Worm (Caenorhabditis elegans): ENCODE data around the gene T19D2.13.

The T19D2.13 gene

DNA sequence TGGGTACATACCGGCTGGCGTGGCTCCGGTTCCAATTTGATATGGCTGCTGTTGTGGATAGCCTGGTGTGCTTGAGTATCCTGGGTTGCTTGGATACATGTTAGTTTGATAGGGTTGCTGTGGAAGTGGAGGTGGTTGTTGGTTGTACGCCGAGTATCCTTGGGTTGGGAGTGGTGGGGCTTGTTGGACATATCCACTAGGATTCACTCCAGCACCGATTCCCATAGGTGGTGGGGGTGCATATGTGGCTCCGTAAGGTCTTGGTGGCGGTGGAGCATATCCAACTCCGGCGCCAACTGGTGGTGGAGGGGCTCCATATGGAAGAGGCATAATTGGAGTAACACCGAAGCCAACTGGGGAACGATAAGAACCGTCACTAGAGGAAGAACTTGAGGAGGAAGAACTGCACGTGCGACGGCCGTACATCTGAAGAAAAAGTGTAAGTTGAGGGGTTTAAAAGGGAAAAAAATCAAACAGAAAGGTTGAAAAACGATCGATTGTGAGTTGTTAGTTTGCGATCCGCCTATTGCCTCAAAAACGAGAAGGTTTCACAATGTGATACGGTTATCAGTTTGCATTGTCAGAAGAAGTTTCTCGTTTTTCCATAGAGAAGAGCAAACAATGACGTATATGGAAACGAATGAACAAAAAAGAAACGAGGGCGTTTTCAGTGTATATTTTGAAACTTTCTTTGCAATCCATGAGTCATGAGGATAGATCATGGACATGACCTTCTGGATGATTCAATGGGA is 26.2 kb upstream of the T19D2.13 start, which contains the start of gene C16B8.3:
TSS of gene C16B8.3 (minus strand) at position 426 of the 752 bp plus-strand sequence.
- TF ChIP-seq nhr-20 (tag; optimal IDR thresholded peaks at IDR 0.05) (peak; percentile 10), elt-2 (tag; optimal IDR thresholded peaks at IDR 0.05) (peak; percentile 73), mdl-1 (tag; optimal IDR thresholded peaks at IDR 0.05) (peak in 1 of 2 experiments; percentile 3), lin-35 (GFP tag; optimal IDR thresholded peaks at IDR 0.05) (peak in 1 of 2 experiments; percentile 23), nhr-11 (tag; optimal IDR thresholded peaks at IDR 0.05) (no peak), hlh-4 (tag; optimal IDR thresholded peaks at IDR 0.05) (no peak)

DNA sequence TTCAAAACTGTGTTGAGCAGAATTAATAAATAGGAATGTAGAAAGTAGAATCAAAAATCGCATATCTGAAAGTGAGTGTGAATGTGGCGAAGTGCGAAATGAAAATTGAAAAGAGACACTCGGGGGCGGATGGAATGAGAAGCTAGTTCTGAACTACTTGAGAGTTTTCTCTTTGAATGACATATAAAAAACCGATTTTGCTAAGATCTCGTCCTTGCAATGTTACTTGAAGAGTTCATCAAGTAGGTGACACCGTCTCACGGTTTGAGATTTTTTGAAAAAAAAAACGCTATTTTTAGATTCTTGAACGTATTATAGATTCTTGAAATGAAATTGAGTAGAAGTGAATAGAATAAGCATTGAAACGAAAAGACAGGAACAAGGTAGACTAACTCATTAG is 24.2 kb upstream of the T19D2.13 start, which contains the start of gene C16B8.2:
TSS of gene C16B8.2 (minus strand) at position 101 of the 400 bp plus-strand sequence.
- no peak for TF ChIP-seq unc-30 (tag; optimal IDR thresholded peaks at IDR 0.05)
- no peak for TF ChIP-seq elt-2 (tag; optimal IDR thresholded peaks at IDR 0.05)
- no peak for TF ChIP-seq elt-3 (tag; optimal IDR thresholded peaks at IDR 0.05)
- no peak for TF ChIP-seq nhr-90 (tag; optimal IDR thresholded peaks at IDR 0.05; ENCODE audit: poor library complexity)
- TF ChIP-seq unc-62 (GFP tag; optimal IDR thresholded peaks at IDR 0.05): no peak
- TF ChIP-seq ceh-8 (GFP tag; optimal IDR thresholded peaks at IDR 0.05): no peak

DNA sequence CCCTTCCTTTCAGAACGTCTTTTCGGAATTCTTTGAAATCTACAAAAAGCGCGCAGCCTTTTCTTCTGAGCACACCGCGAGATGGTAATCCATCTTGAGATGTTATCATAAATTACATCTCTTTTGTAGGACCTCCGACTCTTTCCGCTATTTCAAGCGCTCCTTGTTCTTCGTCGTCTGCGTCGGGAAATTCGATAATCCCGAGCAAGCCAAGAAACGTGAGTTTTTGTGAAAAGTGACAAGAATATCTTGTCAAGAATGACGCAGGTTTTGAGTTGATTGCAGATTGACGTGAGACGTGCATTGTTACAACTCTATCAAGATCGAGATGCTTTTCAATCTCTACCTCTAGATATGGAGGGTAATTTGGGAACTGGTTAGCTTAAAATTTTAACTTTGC is 18.2 kb upstream of the T19D2.13 start:
- TF ChIP-seq dsc-1 (tag; optimal IDR thresholded peaks at IDR 0.05) (no peak), alr-1 (tag; optimal IDR thresholded peaks at IDR 0.05; ENCODE audit: borderline replicate concordance) (no peak), lin-14 (GFP tag; optimal IDR thresholded peaks at IDR 0.05) (peak; percentile 62), fkh-10 (GFP tag; optimal IDR thresholded peaks at IDR 0.05) (peak; percentile 80), unc-98 (GFP tag; IDR thresholded peaks at IDR 0.05) (no peak), nhr-71 (tag; optimal IDR thresholded peaks at IDR 0.05) (peak; percentile 9), rnt-1 (tag; optimal IDR thresholded peaks at IDR 0.05) (peak; percentile 20), dpl-1 (GFP tag; optimal IDR thresholded peaks at IDR 0.05) (no peak)

DNA sequence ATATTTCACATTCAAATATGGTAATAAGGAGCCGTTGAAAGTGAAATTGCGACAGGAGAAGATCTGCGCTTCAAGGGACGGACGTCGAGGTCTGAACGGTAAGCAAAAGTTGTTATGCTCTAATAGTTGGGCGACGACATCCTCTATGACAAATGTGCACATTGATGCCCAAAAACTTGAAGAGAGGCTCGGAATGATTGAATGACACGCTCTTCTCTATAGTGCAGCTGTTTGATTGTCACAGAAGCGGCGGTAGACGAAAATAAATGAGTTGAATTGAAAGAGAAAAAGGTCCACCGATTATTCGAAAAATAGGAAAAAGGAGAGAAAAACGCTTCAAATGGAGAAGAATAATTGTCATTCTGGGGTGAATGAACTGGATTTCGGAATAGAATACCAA is 17.1 kb upstream of the T19D2.13 start:
- TF ChIP-seq rnt-1 (tag; optimal IDR thresholded peaks at IDR 0.05) (peak; percentile 34), nhr-11 (tag; optimal IDR thresholded peaks at IDR 0.05) (no peak), lin-14 (GFP tag; optimal IDR thresholded peaks at IDR 0.05) (peak; percentile 33), mab-9 (GFP tag; IDR thresholded peaks at IDR 0.05) (no peak), fkh-8 (tag; optimal IDR thresholded peaks at IDR 0.05) (no peak)

DNA sequence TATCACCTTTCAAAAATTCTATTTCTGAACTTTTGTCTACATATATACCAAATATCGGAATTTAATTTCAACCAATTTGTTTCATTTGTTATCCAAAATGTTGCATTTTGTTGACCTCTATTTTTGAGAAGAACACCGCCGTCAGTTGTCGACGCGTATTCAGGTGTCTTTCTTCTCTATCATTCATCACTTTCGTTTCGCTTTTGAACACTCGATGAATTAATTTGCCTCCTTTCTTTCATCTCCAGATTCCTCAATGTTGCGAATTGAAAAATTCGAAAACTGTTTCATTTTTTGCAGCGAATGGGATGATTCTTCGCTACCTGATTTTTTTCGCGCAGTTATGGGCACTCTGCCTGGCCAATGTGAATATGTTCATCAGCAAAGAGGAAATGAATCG is 16.1 kb upstream of the T19D2.13 start, which contains the start of gene lin-18:
TSS of gene lin-18 (plus strand) at position 301 of the 400 bp plus-strand sequence.
- TF ChIP-seq nhr-237 (tag; optimal IDR thresholded peaks at IDR 0.05) (no peak), hlh-4 (tag; optimal IDR thresholded peaks at IDR 0.05) (no peak), xbp-1 (tag; optimal IDR thresholded peaks at IDR 0.05) (no peak), blmp-1 (tag; optimal IDR thresholded peaks at IDR 0.05) (peak; percentile 49), aly-2 (tag; optimal IDR thresholded peaks at IDR 0.05) (no peak)

DNA sequence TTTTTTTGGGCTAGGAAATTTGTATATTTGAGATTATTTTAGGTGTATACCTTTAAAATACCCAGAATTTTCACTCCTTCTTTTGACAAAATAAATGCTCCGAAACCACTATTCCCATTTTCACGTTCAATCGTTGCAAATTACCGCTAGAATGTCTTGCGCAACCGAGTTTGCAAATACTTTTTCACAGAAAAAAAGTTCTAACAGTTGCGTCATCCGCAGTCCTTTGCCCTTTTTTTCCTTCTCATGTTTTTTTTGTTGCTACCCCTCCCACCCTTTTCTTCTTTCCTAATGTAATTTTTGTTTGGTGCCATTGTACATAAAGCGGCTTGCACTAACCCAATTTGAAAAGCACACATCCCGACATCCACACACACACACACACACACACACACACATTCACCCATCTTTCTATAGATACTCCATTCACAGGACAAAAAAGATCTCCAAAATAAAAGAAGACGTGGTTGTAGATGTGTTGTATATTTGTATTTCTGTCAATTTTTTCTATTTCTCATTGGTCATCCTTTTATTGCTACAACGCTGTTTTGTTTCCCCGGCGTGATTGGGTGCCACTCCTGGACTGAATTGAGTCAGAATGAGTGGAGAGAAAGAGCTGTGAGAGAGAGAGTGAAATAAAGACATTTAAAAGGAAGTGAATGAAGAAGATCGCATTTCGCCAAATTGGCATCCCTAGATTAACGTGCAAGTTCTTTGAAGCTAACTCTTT is 15.5 kb upstream of the T19D2.13 start:
- no peak for TF ChIP-seq nhr-237 (tag; optimal IDR thresholded peaks at IDR 0.05)
- TF ChIP-seq lin-35 (GFP tag; optimal IDR thresholded peaks at IDR 0.05): no peak
- TF ChIP-seq mef-2 (tag; optimal IDR thresholded peaks at IDR 0.05): no peak
- TF ChIP-seq vab-15 (tag; optimal IDR thresholded peaks at IDR 0.05): no peak
- no peak for TF ChIP-seq egl-27 (tag; optimal IDR thresholded peaks at IDR 0.05)
- TF ChIP-seq ets-5 (GFP tag; IDR thresholded peaks at IDR 0.05): no peak
- no peak for TF ChIP-seq ztf-4 (tag; optimal IDR thresholded peaks at IDR 0.05)
- TF ChIP-seq unc-62 (GFP tag; optimal IDR thresholded peaks at IDR 0.05): no peak
- no peak for TF ChIP-seq pag-3 (tag; optimal IDR thresholded peaks at IDR 0.05; ENCODE audit: borderline replicate concordance, insufficient read depth)
- no peak for TF ChIP-seq fkh-8 (tag; optimal IDR thresholded peaks at IDR 0.05)
- no peak for TF ChIP-seq fkh-4 (tag; optimal IDR thresholded peaks at IDR 0.05; ENCODE audit: borderline replicate concordance)
- no peak for TF ChIP-seq nhr-90 (tag; optimal IDR thresholded peaks at IDR 0.05; ENCODE audit: poor library complexity)
- TF ChIP-seq hlh-17 (GFP tag; optimal IDR thresholded peaks at IDR 0.05; ENCODE audit: borderline replicate concordance): no peak
- TF ChIP-seq mab-9 (GFP tag; IDR thresholded peaks at IDR 0.05): no peak
- TF ChIP-seq lsy-2 (tag; optimal IDR thresholded peaks at IDR 0.05): no peak
- TF ChIP-seq sptf-1 (tag; optimal IDR thresholded peaks at IDR 0.05): no peak
- TF ChIP-seq unc-86 (tag; optimal IDR thresholded peaks at IDR 0.05): no peak
- TF ChIP-seq nhr-85 (tag): no peak
- no peak for TF ChIP-seq dpl-1 (GFP tag; optimal IDR thresholded peaks at IDR 0.05)
